Worm (Caenorhabditis elegans) whole organism, mixed stage, embryonic: Measurements from ENCODE around the gene rhy-1.

Experiments used
- ceh-83 ChIP-seq: fragments of 200-800 bp; sonication (Bioruptor generic); optimal IDR thresholded peaks from 2 replicates; lab custom pipeline; 2018; ENCODE audit warnings: mild to moderate bottlenecking, missing genetic modification characterization, missing compliant biosample characterization
- ces-1 ChIP-seq: fragments of 150-350 bp; optimal IDR thresholded peaks from 2 replicates; lab custom pipeline; 2014; ENCODE audit warnings: missing biosample characterization, missing genetic modification reagents, missing genetic modification characterization
- flh-1 ChIP-seq: fragments of 200-800 bp; sonication (Bioruptor generic); optimal IDR thresholded peaks from 2 replicates; lab custom pipeline; 2018; ENCODE audit warnings: mild to moderate bottlenecking, missing genetic modification characterization, moderate library complexity, missing compliant biosample characterization
- pha-4 ChIP-seq: fragments of 150-350 bp; optimal IDR thresholded peaks from 2 replicates; lab custom pipeline; 2018; ENCODE audit warnings: missing biosample characterization, missing genetic modification reagents, missing genetic modification characterization
- unc-39 ChIP-seq: fragments of 150-350 bp; optimal IDR thresholded peaks from 2 replicates; lab custom pipeline; 2014; ENCODE audit warnings: missing biosample characterization, missing genetic modification characterization

DNA sequence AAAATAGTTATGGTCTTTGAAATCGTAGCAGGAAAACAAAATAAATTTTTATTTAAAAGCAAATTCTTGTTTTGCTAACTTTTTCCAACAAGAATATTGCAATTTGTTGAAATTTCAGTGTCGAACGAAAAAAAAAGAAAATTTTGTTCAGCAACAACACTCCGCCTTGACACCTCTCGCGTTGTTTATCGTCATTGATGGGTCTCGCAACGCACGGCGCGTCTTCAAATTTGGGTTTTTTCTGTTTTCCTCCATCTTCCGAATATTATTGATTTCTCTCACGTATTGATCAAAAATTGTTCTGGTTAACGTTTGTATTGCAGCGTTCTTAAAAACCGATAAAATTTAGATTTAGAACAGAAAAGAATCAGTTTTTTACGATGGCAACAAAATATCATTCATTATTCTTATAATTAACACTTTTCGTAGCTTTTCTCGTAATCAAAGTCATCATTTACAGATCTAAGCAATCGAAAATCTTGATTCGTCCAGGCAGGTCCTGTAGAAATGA, 8.3 kb downstream of the rhy-1 start, which contains the start of gene dpl-1:
- no peak for TF ChIP-seq ces-1 (GFP tag; lab: Kevin White, UChicago)
- TF ChIP-seq flh-1, result no peak
- no peak for TF ChIP-seq ceh-83 (GFP tag; lab: Kevin White, UChicago)
- no peak for TF ChIP-seq unc-39 (tag; lab: Kevin White, UChicago)
- TF ChIP-seq pha-4, result no peak
